Worm (Caenorhabditis elegans): ENCODE data around the gene R02F2.10.

DNA sequence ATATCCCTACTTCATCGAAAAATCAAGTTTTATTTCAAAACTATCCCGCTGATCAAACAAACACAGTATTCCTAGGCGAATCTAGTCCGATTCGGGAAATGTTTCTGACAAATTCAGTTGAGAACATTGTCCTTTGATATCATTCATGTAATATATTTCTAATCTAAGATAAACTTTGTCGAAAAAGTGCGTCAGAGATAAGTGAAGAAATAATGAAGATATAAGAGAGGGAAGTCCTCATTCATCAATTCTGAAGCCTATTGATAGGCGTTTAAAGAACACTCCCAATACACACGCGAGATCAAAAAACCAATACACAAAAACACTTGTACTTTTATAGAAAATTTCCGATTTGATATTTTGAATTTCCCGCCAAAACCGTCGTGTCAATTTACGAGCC lies 13.3 kb upstream of the R02F2.10 start:
- TF ChIP-seq ztf-23 (GFP tag; IDR thresholded peaks at IDR 0.05) (no peak), klf-2 (GFP tag; conservative IDR thresholded peaks at IDR 0.05) (no peak), flt-1 (GFP tag; IDR thresholded peaks at IDR 0.05) (no peak), ztf-29 (GFP tag; IDR thresholded peaks at IDR 0.05) (no peak), ref-1 (GFP tag; conservative IDR thresholded peaks at IDR 0.05) (no peak), med-1 (GFP tag; optimal IDR thresholded peaks at IDR 0.05; ENCODE audit: insufficient read depth) (no peak), T22C8.4 (GFP tag; IDR thresholded peaks at IDR 0.05) (no peak), cog-1 (tag; optimal IDR thresholded peaks at IDR 0.05) (no peak)
